Fruit fly (Drosophila melanogaster): Measurements from ENCODE around the gene Fad2.

DNA sequence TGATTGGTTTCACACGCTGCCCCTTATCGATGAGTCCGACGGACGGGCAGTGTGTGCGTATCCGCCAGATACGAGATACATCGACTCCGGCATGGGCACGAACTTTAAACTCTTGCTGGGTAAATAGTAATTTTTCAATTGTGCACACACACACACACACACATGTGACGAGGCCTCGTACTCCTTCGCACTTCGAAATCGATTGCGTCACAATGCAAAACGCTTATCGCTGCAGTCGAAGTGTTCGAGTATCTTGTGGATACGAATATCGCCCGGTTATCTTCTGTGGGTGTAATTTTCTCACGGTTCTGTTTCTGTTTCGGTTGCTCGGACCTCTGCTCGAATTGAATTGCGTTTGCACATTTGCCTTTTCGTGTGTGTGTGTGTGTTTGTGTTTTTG is 11.7 kb downstream of the Fad2 start:
- TF ChIP-seq Elba2 (GFP tag; optimal IDR thresholded peaks at IDR 0.05) (no peak), HLH3B (GFP tag; IDR thresholded peaks at IDR 0.05) (no peak), E2f1 (GFP tag; IDR thresholded peaks at IDR 0.05) (no peak), al (GFP tag; IDR thresholded peaks at IDR 0.05) (no peak), pros (GFP tag; optimal IDR thresholded peaks at IDR 0.05) (no peak)
